Worm (Caenorhabditis elegans) whole organism, late embryonic: ENCODE results near the gene srg-65.

ENCODE experiments used
- C08G9.2 ChIP-seq: sonication (generic microtip); optimal IDR thresholded peaks from 2 replicates; lab custom pipeline; 2016; ENCODE audit warnings: mild to moderate bottlenecking, missing genetic modification characterization, moderate library complexity, missing compliant biosample characterization
- ceh-31 ChIP-seq: sonication (generic microtip); optimal IDR thresholded peaks from 2 replicates; lab custom pipeline; 2016; ENCODE audit warnings: missing genetic modification characterization, missing compliant biosample characterization
- pha-4 ChIP-seq: fragments of 150-350 bp; optimal IDR thresholded peaks from 2 replicates; lab custom pipeline; 2018; ENCODE audit warnings: missing biosample characterization, missing genetic modification reagents, missing genetic modification characterization
- unc-3 ChIP-seq, 2 experiments: fragments of 200-800 bp in 1 of 2; sonication (Bioruptor generic) in 1 of 2; sonication (generic microtip) in 1 of 2; conservative IDR thresholded peaks in 1 of 2; optimal IDR thresholded peaks in 1 of 2; 2 replicates each; pipeline versions ENCODE4 v1.3.6 to Lab custom; 2016 to 2022; ENCODE audit warnings: missing compliant biosample characterization in 2 of 2, missing genetic modification characterization in 2 of 2, missing genetic modification reagents in 1 of 2

Gene srg-65

ce11 chrV:5433020-5433419 is 51.7 kb downstream of the srg-65 start, which contains the start of gene acl-6 (continued):
- TF ChIP-seq pha-4 = no peak
- no peak for TF ChIP-seq unc-3 (GFP tag; conservative IDR thresholded peaks at IDR 0.05; lab: Robert Waterston, UW)
- no peak for TF ChIP-seq unc-3 (tag; optimal IDR thresholded peaks at IDR 0.05; lab: Kevin White, UChicago)
- no peak for TF ChIP-seq C08G9.2 (tag; lab: Kevin White, UChicago)
- no peak for TF ChIP-seq ceh-31 (tag; lab: Kevin White, UChicago)
